Worm (Caenorhabditis elegans): ENCODE data around the gene fbxb-14.
"Not testable (repeated sequence)": the region's sequence is repeated elsewhere in the genome, so short reads cannot be mapped to it uniquely, and the experiment has no call there.

fbxb-14 gene

DNA sequence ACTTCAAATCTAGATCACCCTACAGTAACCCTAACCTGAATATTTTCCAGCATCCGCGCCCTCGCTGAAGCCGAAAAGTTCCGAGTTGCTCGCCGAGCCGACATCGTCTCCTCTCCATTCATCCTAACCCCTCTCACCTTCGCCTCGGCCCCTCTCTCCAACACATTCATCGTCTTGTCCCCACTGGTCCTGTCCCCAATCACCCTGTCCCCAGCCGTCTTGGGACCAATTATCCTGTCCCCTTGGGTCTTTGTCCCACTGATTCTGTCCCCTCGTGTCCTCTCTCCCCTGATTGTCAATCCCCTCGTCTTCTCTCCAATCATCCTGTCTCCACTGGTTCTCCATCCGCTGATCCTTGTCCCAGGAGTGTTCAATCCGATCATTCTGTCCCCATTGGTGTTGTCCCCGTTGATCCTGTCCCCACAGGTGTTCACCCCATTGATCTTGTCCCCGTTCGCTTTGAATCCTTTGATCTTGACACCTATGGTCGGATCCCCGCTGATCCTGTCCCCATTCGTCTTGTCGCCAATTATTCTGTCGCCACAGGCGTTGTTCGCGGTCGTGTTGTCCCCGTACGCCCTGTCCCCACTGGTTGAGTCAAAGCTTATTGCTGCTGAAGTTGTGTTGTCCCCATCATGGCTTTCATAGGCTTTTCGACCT lies 31.2 kb downstream of the fbxb-14 start, which contains the start of gene lips-7:
Gene lips-7, plus strand, starts transcription at position 610 of the 660 bp plus-strand sequence.
- TF ChIP-seq hnd-1 (tag; optimal IDR thresholded peaks at IDR 0.05) (no peak), aly-1 (tag; optimal IDR thresholded peaks at IDR 0.05) (peak; percentile 43)

- TF ChIP-seq tbx-11 (GFP tag; IDR thresholded peaks at IDR 0.05) (no peak), ceh-13 (GFP tag; optimal IDR thresholded peaks at IDR 0.05) (no peak), ceh-36 (tag; optimal IDR thresholded peaks at IDR 0.05) (no peak), aly-1 (tag; optimal IDR thresholded peaks at IDR 0.05) (no peak), hnd-1 (tag; optimal IDR thresholded peaks at IDR 0.05) (no peak), tra-4 (tag; optimal IDR thresholded peaks at IDR 0.05) (no peak), pes-1 (GFP tag; IDR thresholded peaks at IDR 0.05) (no peak), tbx-37 (GFP tag; conservative IDR thresholded peaks at IDR 0.05) (no peak), B0310.2 (tag; optimal IDR thresholded peaks at IDR 0.05) (no peak), scrt-1 (GFP tag; IDR thresholded peaks at IDR 0.05) (no peak), F13C5.2 (tag; optimal IDR thresholded peaks at IDR 0.05) (no peak), hmbx-1 (tag; optimal IDR thresholded peaks at IDR 0.05) (no peak), ama-1 (optimal IDR thresholded peaks at IDR 0.05) (no peak), ets-7 (tag; optimal IDR thresholded peaks at IDR 0.05) (no peak), hmg-4 (GFP tag; optimal IDR thresholded peaks at IDR 0.05) (no peak), flt-1 (GFP tag; IDR thresholded peaks at IDR 0.05) (no peak)
These were observed 33.0 kb downstream of the fbxb-14 start for ce11 chrII:549501-549900.

DNA sequence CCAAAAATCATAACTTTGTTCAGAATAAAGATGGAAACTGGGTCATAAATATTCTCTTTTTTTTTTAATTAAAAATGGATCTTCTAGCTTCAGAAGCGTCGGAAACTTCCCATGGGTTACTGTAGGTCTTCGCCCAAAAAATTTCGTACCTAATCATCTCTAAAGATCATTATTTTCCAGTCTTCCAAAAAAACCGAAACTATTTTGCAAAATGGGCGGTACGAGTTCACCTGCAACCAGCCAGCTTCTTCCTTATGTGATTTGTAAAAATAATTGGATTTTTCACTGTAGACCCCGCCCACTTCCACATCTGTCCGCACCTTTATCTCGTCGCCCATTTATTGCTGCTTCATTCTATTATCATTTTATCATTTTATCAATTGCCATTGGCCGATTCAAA lies 36.1 kb downstream of the fbxb-14 start, which contains the start of gene mlt-10:
Gene mlt-10, plus strand, starts transcription at position 301 of the 400 bp plus-strand sequence.
- TF ChIP-seq tbx-37 (GFP tag; conservative IDR thresholded peaks at IDR 0.05) (no peak), hnd-1 (tag; optimal IDR thresholded peaks at IDR 0.05) (no peak), ceh-13 (GFP tag; optimal IDR thresholded peaks at IDR 0.05) (no peak), F13C5.2 (tag; optimal IDR thresholded peaks at IDR 0.05) (no peak), ama-1 (optimal IDR thresholded peaks at IDR 0.05) (no peak), aly-1 (tag; optimal IDR thresholded peaks at IDR 0.05) (no peak), tra-4 (tag; optimal IDR thresholded peaks at IDR 0.05) (no peak), ceh-36 (tag; optimal IDR thresholded peaks at IDR 0.05) (no peak), tbx-11 (GFP tag; IDR thresholded peaks at IDR 0.05) (no peak), flt-1 (GFP tag; IDR thresholded peaks at IDR 0.05) (no peak), sea-1 (GFP tag; conservative IDR thresholded peaks at IDR 0.05) (no peak), scrt-1 (GFP tag; IDR thresholded peaks at IDR 0.05) (no peak), B0310.2 (tag; optimal IDR thresholded peaks at IDR 0.05) (no peak), hmg-4 (GFP tag; optimal IDR thresholded peaks at IDR 0.05) (no peak), pes-1 (GFP tag; IDR thresholded peaks at IDR 0.05) (no peak), ets-7 (tag; optimal IDR thresholded peaks at IDR 0.05) (no peak), hmbx-1 (tag; optimal IDR thresholded peaks at IDR 0.05) (no peak)

ce11 chrII:542416-542815 lies 40.1 kb downstream of the fbxb-14 start:
- TF ChIP-seq hmbx-1 (tag; optimal IDR thresholded peaks at IDR 0.05) (no peak), scrt-1 (GFP tag; IDR thresholded peaks at IDR 0.05) (no peak), flt-1 (GFP tag; IDR thresholded peaks at IDR 0.05) (no peak)

- no peak for TF ChIP-seq ets-7 (tag; optimal IDR thresholded peaks at IDR 0.05)
- TF ChIP-seq aly-1 (tag; optimal IDR thresholded peaks at IDR 0.05), result no peak
- TF ChIP-seq tbx-11 (GFP tag; IDR thresholded peaks at IDR 0.05), result no peak
- TF ChIP-seq hmg-4 (GFP tag; optimal IDR thresholded peaks at IDR 0.05), result no peak
- TF ChIP-seq ama-1 (optimal IDR thresholded peaks at IDR 0.05), result no peak
- no peak for TF ChIP-seq scrt-1 (GFP tag; IDR thresholded peaks at IDR 0.05)
- TF ChIP-seq ceh-36 (tag; optimal IDR thresholded peaks at IDR 0.05), result no peak
- no peak for TF ChIP-seq tbx-37 (GFP tag; conservative IDR thresholded peaks at IDR 0.05)
- no peak for TF ChIP-seq pes-1 (GFP tag; IDR thresholded peaks at IDR 0.05)
- no peak for TF ChIP-seq hmbx-1 (tag; optimal IDR thresholded peaks at IDR 0.05)
- no peak for TF ChIP-seq sea-1 (GFP tag; conservative IDR thresholded peaks at IDR 0.05)
These were observed 45.8 kb downstream of the fbxb-14 start, which contains the start of gene T27A1.2 for ce11 chrII:536775-537174. T27A1.2 (minus strand) TSS chrII:536875.

DNA sequence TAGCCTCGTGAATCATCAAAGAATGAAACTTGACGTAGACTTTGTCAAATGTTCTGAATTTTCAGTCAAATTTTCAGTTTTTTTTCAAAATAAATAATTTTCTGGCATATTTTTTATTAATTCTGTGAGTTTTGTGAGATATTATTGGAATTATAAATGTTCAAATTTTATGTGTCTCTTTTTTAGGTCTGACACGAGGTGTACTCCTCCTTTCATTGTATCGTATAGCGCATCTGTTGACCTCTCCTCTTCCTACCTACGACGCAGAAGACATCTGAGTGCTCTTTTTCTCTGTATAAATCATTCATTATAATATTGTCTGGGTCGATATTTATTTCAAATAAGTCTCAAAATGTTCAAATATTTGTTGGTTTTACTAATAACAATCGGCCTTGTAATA lies 47.3 kb downstream of the fbxb-14 start, which contains the start of gene T27A1.3:
Gene T27A1.3, plus strand, starts transcription at position 301 of the 400 bp plus-strand sequence.
- TF ChIP-seq hmg-4 (GFP tag; optimal IDR thresholded peaks at IDR 0.05); tbx-11 (GFP tag; IDR thresholded peaks at IDR 0.05); ceh-36 (tag; optimal IDR thresholded peaks at IDR 0.05): not testable (repeated sequence)

Measured in whole organism, early embryonic.